Fruit fly (Drosophila melanogaster): ENCODE measurements around the gene CG14711.

The CG14711 gene

DNA sequence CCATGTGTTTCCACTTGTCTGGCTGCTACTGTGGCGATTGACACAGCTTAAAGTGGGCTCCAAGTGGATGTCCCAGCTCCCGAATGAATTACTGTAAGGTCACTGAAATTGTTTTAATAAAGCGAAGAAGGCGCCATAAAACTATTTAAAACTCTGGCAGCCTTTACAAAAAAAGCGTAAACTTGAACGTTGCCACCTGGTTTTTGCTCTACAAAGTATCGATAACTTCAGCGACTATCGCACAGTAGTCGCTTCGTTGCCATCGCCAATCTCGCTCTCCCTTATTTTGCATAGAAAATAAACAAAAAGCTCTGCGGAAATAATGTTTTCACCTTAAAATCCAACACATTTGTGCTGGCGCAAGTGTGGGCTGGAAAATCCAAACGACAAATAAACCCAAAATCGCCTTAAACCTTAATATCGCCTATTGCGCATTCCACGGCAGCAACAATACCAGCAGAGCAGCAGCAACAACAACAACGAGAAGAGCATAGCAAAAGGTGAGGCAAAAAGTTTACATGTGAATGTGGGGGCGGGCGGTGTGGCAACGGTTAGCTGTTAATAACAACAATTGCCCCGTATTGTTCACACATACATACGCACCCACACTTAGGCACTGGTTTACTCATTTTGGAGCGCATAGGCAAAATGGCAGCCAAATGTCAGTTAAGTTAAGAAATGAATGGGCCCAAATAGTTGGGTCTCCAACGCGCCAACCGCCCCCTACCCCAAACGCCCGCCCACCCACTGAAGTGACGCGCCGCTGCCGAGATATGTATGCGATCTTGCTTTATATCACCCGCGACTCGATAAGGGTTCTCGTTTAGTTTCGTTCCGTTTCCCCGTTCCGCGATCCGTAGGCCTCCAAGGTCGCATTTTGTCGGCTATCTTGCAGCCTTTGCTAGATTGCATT is 41.5 kb upstream of the CG14711 start, which contains the start of gene wkd (continued):
- TF ChIP-seq CG11456 (GFP tag; IDR thresholded peaks at IDR 0.05) (no peak), seq (GFP tag; IDR thresholded peaks at IDR 0.05) (no peak), nau (GFP tag; optimal IDR thresholded peaks at IDR 0.05) (no peak), grn (GFP tag; optimal IDR thresholded peaks at IDR 0.05) (peak; percentile 64), sens-2 (GFP tag; IDR thresholded peaks at IDR 0.05) (no peak), Fer2 (tag; optimal IDR thresholded peaks at IDR 0.05) (no peak), CG14710 (tag; optimal IDR thresholded peaks at IDR 0.05) (no peak), dmrt11E (tag; optimal IDR thresholded peaks at IDR 0.05) (no peak), CG7839 (tag; optimal IDR thresholded peaks at IDR 0.05) (no peak), ken (GFP tag; IDR thresholded peaks at IDR 0.05) (no peak), E2f2 (GFP tag; IDR thresholded peaks at IDR 0.05) (peak; percentile 93), peb (GFP tag; IDR thresholded peaks at IDR 0.05) (no peak), ab (GFP tag; optimal IDR thresholded peaks at IDR 0.05) (no peak), CG11093 (GFP tag; IDR thresholded peaks at IDR 0.05) (no peak), CG30431 (GFP tag; optimal IDR thresholded peaks at IDR 0.05) (no peak), toy (GFP tag; IDR thresholded peaks at IDR 0.05) (no peak), eve (GFP tag; optimal IDR thresholded peaks at IDR 0.05) (no peak), CG1832 (GFP tag; optimal IDR thresholded peaks at IDR 0.05) (no peak), CG18599 (GFP tag; optimal IDR thresholded peaks at IDR 0.05) (no peak), NK7.1 (GFP tag; optimal IDR thresholded peaks at IDR 0.05) (no peak), CG2120 (GFP tag; optimal IDR thresholded peaks at IDR 0.05) (no peak), sc (optimal IDR thresholded peaks at IDR 0.05) (no peak), sc (GFP tag; optimal IDR thresholded peaks at IDR 0.05) (no peak), fd3F (GFP tag; optimal IDR thresholded peaks at IDR 0.05) (no peak), dpn (GFP tag; optimal IDR thresholded peaks at IDR 0.05) (no peak), HmgZ (tag; optimal IDR thresholded peaks at IDR 0.05) (peak; percentile 41), Antp (GFP tag; optimal IDR thresholded peaks at IDR 0.05) (no peak), CG4820 (GFP tag; optimal IDR thresholded peaks at IDR 0.05) (no peak), Drgx (GFP tag; IDR thresholded peaks at IDR 0.05) (no peak), jigr1 (GFP tag; IDR thresholded peaks at IDR 0.05) (no peak), croc (GFP tag; conservative IDR thresholded peaks at IDR 0.05) (no peak), pb (GFP tag; optimal IDR thresholded peaks at IDR 0.05) (no peak), da (GFP tag; optimal IDR thresholded peaks at IDR 0.05) (no peak), CG2199 (GFP tag; IDR thresholded peaks at IDR 0.05) (no peak), ato (GFP tag; IDR thresholded peaks at IDR 0.05; ENCODE audit: partially characterized antibody) (peak; percentile 77; the same call in 1 of the 2 replicates), Side (GFP tag; optimal IDR thresholded peaks at IDR 0.05) (no peak), vfl (GFP tag; optimal IDR thresholded peaks at IDR 0.05) (peak; percentile 11), Sry-β (GFP tag; optimal IDR thresholded peaks at IDR 0.05) (no peak), CG31441 (GFP tag; IDR thresholded peaks at IDR 0.05) (no peak), exex (tag; optimal IDR thresholded peaks at IDR 0.05) (peak; percentile 30), Gsc (GFP tag; IDR thresholded peaks at IDR 0.05) (no peak), zen2 (GFP tag; IDR thresholded peaks at IDR 0.05; ENCODE audit: partially characterized antibody) (peak; percentile 72), Atf-2 (GFP tag; optimal IDR thresholded peaks at IDR 0.05) (no peak), E2f1 (GFP tag; IDR thresholded peaks at IDR 0.05) (no peak), CG3847 (GFP tag; IDR thresholded peaks at IDR 0.05) (peak; percentile 73), corto (GFP tag; optimal IDR thresholded peaks at IDR 0.05) (no peak), Ets97D (GFP tag; optimal IDR thresholded peaks at IDR 0.05) (peak; percentile 63), Doc3 (GFP tag; IDR thresholded peaks at IDR 0.05; ENCODE audit: partially characterized antibody) (peak; percentile 86), CG16815 (GFP tag; optimal IDR thresholded peaks at IDR 0.05) (no peak), CG9609 (GFP tag; optimal IDR thresholded peaks at IDR 0.05) (no peak), H2.0 (GFP tag; IDR thresholded peaks at IDR 0.05) (no peak)

All from whole organism, embryonic.